Worm (Caenorhabditis elegans) whole organism, L4/young adult: ENCODE data around the gene lnp-1.

ENCODE experiments used
- W03F9.2 ChIP-seq: fragments of 150-350 bp; optimal IDR thresholded peaks from 2 replicates; lab custom pipeline; 2014; ENCODE audit warnings: missing biosample characterization, missing genetic modification characterization
- dao-5 ChIP-seq: sonication (generic microtip); optimal IDR thresholded peaks from 2 replicates; lab custom pipeline; 2016; ENCODE audit warnings: missing genotype, missing genetic modification characterization, moderate library complexity, missing compliant biosample characterization
- him-1 ChIP-seq: sonication (generic microtip); optimal IDR thresholded peaks from 2 replicates; lab custom pipeline; 2016; ENCODE audit warnings: missing genotype, missing genetic modification reagents, missing genetic modification characterization, missing compliant biosample characterization

ce11 chrX:4620019-4620418, 31.5 kb downstream of the lnp-1 start:
- no peak for TF ChIP-seq dao-5 (tag; lab: Kevin White, UChicago)
- TF ChIP-seq W03F9.2: no peak
- TF ChIP-seq him-1 (tag; lab: Kevin White, UChicago): peak; percentile 22
